Worm (Caenorhabditis elegans) whole organism, early embryonic: ENCODE measurements around the gene grl-15.

Source experiments
- aly-1 ChIP-seq: sonication (generic microtip); optimal IDR thresholded peaks from 2 replicates; lab custom pipeline; 2016; ENCODE audit warnings: missing genetic modification characterization, missing compliant biosample characterization
- flt-1 ChIP-seq: fragments of 200-800 bp; sonication (Bioruptor generic); IDR thresholded peaks from 2 replicates; pipeline ENCODE4 v1.3.6; 2022; ENCODE audit warnings: missing genetic modification characterization, missing compliant biosample characterization

DNA sequence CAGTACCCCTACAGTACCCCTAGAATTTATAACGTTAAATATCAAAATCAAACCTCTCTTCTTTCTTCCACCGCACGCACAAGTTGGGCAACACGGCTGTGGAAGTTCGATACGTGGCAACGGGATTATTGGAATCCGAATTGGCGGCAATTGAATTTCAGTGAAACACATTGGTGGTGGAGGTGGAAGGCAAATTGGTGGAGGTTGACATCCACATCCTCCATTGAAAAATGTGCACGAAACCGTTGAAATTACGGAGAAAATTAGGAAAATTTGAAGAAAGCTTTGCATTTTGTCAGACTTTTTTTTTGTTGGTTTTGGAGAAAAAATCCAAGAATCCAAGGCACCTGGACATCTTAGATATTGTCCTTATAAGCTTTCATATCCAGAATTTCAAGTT is 455 bp downstream of the grl-15 start:
- TF ChIP-seq aly-1 (tag; lab: Kevin White, UChicago) (no peak), flt-1 (GFP tag; lab: Robert Waterston, UW) (no peak)
